Fruit fly (Drosophila melanogaster) whole organism, embryonic: ENCODE results near the gene CG14427.
A peak's percentile ranks its signal among the peaks of the same experiment; 100 is the strongest.

Experiments used
- Aef1 ChIP-seq: fragments of 200-800 bp; sonication (Bioruptor generic); IDR thresholded peaks from 3 replicates; pipeline ENCODE4 v1.3.6; 2022; ENCODE audit warnings: missing biosample characterization, missing genetic modification characterization
- Atf-2 ChIP-seq: fragments of 200-800 bp; sonication (Bioruptor generic); optimal IDR thresholded peaks from 2 replicates; lab custom pipeline; 2016; ENCODE audit warnings: missing biosample characterization, missing genetic modification characterization
- Awh ChIP-seq: fragments of 200-800 bp; sonication (Bioruptor generic); IDR thresholded peaks from 2 replicates; pipeline ENCODE4, ENCODE4 v1.3.6; 2022; ENCODE audit warnings: missing biosample characterization, missing genetic modification characterization
- B-H1 ChIP-seq: fragments of 200-800 bp; sonication (Bioruptor generic); IDR thresholded peaks from 3 replicates; pipeline ENCODE4 v1.3.6; 2022; ENCODE audit warnings: missing biosample characterization, missing genetic modification characterization
- Bdp1 ChIP-seq: fragments of 200-800 bp; sonication (Bioruptor generic); optimal IDR thresholded peaks from 3 replicates; lab custom pipeline; 2016; ENCODE audit warnings: missing biosample characterization, missing genetic modification characterization
- Bteb2 ChIP-seq: fragments of 200-800 bp; sonication (Bioruptor generic); optimal IDR thresholded peaks from 2 replicates; lab custom pipeline; 2016; ENCODE audit warnings: missing biosample characterization, missing genetic modification characterization
- CG11085 ChIP-seq: fragments of 200-800 bp; sonication (Bioruptor generic); IDR thresholded peaks from 2 replicates; pipeline ENCODE4 v1.3.6; 2022; ENCODE audit warnings: missing biosample characterization, missing genetic modification characterization
- CG11093 ChIP-seq: fragments of 200-800 bp; sonication (Bioruptor generic); IDR thresholded peaks from 3 replicates; pipeline ENCODE4 v1.3.6; 2022; ENCODE audit warnings: missing biosample characterization, missing genetic modification characterization
- CG12299 ChIP-seq: fragments of 200-800 bp; sonication (Bioruptor generic); optimal IDR thresholded peaks from 2 replicates; lab custom pipeline; 2018; ENCODE audit warnings: missing biosample characterization, mild to moderate bottlenecking, missing genetic modification characterization
- CG14050 ChIP-seq: fragments of 200-800 bp; sonication (Bioruptor generic); IDR thresholded peaks from 3 replicates; pipeline ENCODE4 v1.3.6; 2022; ENCODE audit warnings: missing biosample characterization, missing genetic modification characterization
- CG17568 ChIP-seq: fragments of 200-800 bp; sonication (Bioruptor generic); optimal IDR thresholded peaks from 2 replicates; lab custom pipeline; 2018; ENCODE audit warnings: missing biosample characterization, mild to moderate bottlenecking, missing genetic modification characterization, moderate library complexity
- CG17612 ChIP-seq: fragments of 200-800 bp; sonication (Bioruptor generic); IDR thresholded peaks from 2 replicates; pipeline ENCODE4 v1.3.6; 2022; ENCODE audit warnings: missing biosample characterization, missing genetic modification characterization
- CG18764 ChIP-seq: fragments of 200-800 bp; sonication (Bioruptor generic); optimal IDR thresholded peaks from 3 replicates; lab custom pipeline; 2016; ENCODE audit warnings: missing biosample characterization, missing genetic modification characterization
- CG34224 ChIP-seq: fragments of 200-800 bp; sonication (Bioruptor generic); IDR thresholded peaks from 3 replicates; pipeline ENCODE4 v1.3.6; 2022; ENCODE audit warnings: missing biosample characterization, missing genetic modification characterization; ENCODE audit not compliant: partially characterized antibody
- CG5180 ChIP-seq: fragments of 200-800 bp; sonication (Bioruptor generic); optimal IDR thresholded peaks from 3 replicates; lab custom pipeline; 2017; ENCODE audit warnings: missing biosample characterization, missing genetic modification characterization, mild to moderate bottlenecking, moderate library complexity, missing genetic modification reagents
- CG6813 ChIP-seq: fragments of 200-800 bp; sonication (Bioruptor generic); optimal IDR thresholded peaks from 2 replicates; lab custom pipeline; 2017; ENCODE audit warnings: missing biosample characterization, missing genetic modification characterization, mild to moderate bottlenecking, moderate library complexity, missing genetic modification reagents
- CG7357 ChIP-seq: fragments of 200-800 bp; sonication (Bioruptor generic); IDR thresholded peaks from 3 replicates; pipeline ENCODE4 v1.3.6; 2022; ENCODE audit warnings: missing biosample characterization, missing genetic modification characterization
- Camta ChIP-seq: fragments of 200-800 bp; sonication (Bioruptor generic); optimal IDR thresholded peaks from 2 replicates; lab custom pipeline; 2016; ENCODE audit warnings: missing biosample characterization, missing genetic modification characterization
- CrebB ChIP-seq: fragments of 200-800 bp; sonication (Bioruptor generic); optimal IDR thresholded peaks from 3 replicates; lab custom pipeline; 2018; ENCODE audit warnings: missing biosample characterization, mild to moderate bottlenecking, missing genetic modification characterization
- Eip74EF ChIP-seq, 2 experiments: fragments of 200-800 bp in 1 of 2; fragments of >200 bp in 1 of 2; sonication (Bioruptor generic) in 1 of 2; optimal IDR thresholded peaks; 2 replicates each; lab custom pipeline; 2017 to 2019; ENCODE audit warnings: missing biosample characterization in 2 of 2, missing genetic modification characterization in 2 of 2, mild to moderate bottlenecking in 1 of 2, moderate library complexity in 1 of 2
- Fer3 ChIP-seq: fragments of 200-800 bp; sonication (Bioruptor generic); optimal IDR thresholded peaks from 2 replicates; lab custom pipeline; 2018; ENCODE audit warnings: missing biosample characterization, mild to moderate bottlenecking, missing genetic modification characterization, moderate library complexity
- Med ChIP-seq: fragments of 200-800 bp; sonication (Bioruptor generic); peaks from one replicate; lab custom pipeline; 2016; ENCODE audit warnings: missing biosample characterization, missing genetic modification characterization, mild to moderate bottlenecking, inconsistent platforms, moderate library complexity
- Neu2 ChIP-seq: fragments of 200-800 bp; sonication (Bioruptor generic); optimal IDR thresholded peaks from 3 replicates; lab custom pipeline; 2016; ENCODE audit warnings: missing biosample characterization, missing genetic modification characterization, borderline replicate concordance
- Scr ChIP-seq: fragments of 200-800 bp; sonication (Bioruptor generic); IDR thresholded peaks from 2 replicates; pipeline ENCODE4 v1.3.6; 2022; ENCODE audit warnings: missing biosample characterization, missing genetic modification characterization; ENCODE audit not compliant: partially characterized antibody
- Six4 ChIP-seq: fragments of 200-800 bp; sonication (Bioruptor generic); optimal IDR thresholded peaks from 2 replicates; lab custom pipeline; 2016; ENCODE audit warnings: missing biosample characterization, missing genetic modification characterization
- Sry-β ChIP-seq: fragments of 200-800 bp; sonication (Bioruptor generic); optimal IDR thresholded peaks from 2 replicates; lab custom pipeline; 2018; ENCODE audit warnings: missing biosample characterization, mild to moderate bottlenecking, missing genetic modification characterization, moderate library complexity
- TFAM ChIP-seq: fragments of 200-800 bp; sonication (Bioruptor generic); optimal IDR thresholded peaks from 2 replicates; lab custom pipeline; 2017; ENCODE audit warnings: missing biosample characterization, missing genetic modification characterization, inconsistent platforms
- ap ChIP-seq: fragments of 200-800 bp; sonication (Bioruptor generic); IDR thresholded peaks from 2 replicates; pipeline ENCODE4 v1.3.6; 2022; ENCODE audit warnings: missing biosample characterization, missing genetic modification characterization
- ase ChIP-seq: fragments of 200-800 bp; sonication (Bioruptor generic); IDR thresholded peaks from 3 replicates; pipeline ENCODE4 v1.3.6; 2022; ENCODE audit warnings: missing biosample characterization, missing genetic modification characterization
- da ChIP-seq: fragments of 200-800 bp; sonication (Bioruptor generic); optimal IDR thresholded peaks from 2 replicates; lab custom pipeline; 2016; ENCODE audit warnings: missing biosample characterization, missing genetic modification characterization
- dpn ChIP-seq, 2 experiments: fragments of 200-800 bp; sonication (Bioruptor generic); optimal IDR thresholded peaks; 3 replicates each; lab custom pipeline; 2016; ENCODE audit warnings: missing biosample characterization in 2 of 2, missing genetic modification characterization in 2 of 2
- gcm2 ChIP-seq: fragments of 200-800 bp; sonication (Bioruptor generic); optimal IDR thresholded peaks from 2 replicates; lab custom pipeline; 2016; ENCODE audit warnings: missing biosample characterization, missing genetic modification characterization
- hth ChIP-seq: fragments of >200 bp; optimal IDR thresholded peaks from 2 replicates; lab custom pipeline; 2017; ENCODE audit warnings: inconsistent platforms
- insv ChIP-seq, 2 experiments: fragments of 200-800 bp; sonication (Bioruptor generic); optimal IDR thresholded peaks; 3 replicates each; lab custom pipeline; 2016 to 2018; ENCODE audit warnings: missing biosample characterization in 2 of 2, missing genetic modification characterization in 2 of 2
- knrl ChIP-seq: fragments of 200-800 bp; sonication (Bioruptor generic); IDR thresholded peaks from 3 replicates; pipeline ENCODE4 v1.3.6; 2022; ENCODE audit warnings: missing biosample characterization, missing genetic modification characterization; ENCODE audit not compliant: partially characterized antibody
- lilli ChIP-seq: fragments of 200-800 bp; sonication (Bioruptor generic); optimal IDR thresholded peaks from 3 replicates; lab custom pipeline; 2016; ENCODE audit warnings: missing biosample characterization, missing genetic modification characterization
- mld ChIP-seq: fragments of 200-800 bp; sonication (Bioruptor generic); IDR thresholded peaks from 3 replicates; pipeline ENCODE4 v1.3.6; 2022; ENCODE audit warnings: missing biosample characterization, missing genetic modification characterization; ENCODE audit not compliant: partially characterized antibody
- p53 ChIP-seq: fragments of 200-800 bp; sonication (Bioruptor generic); optimal IDR thresholded peaks from 2 replicates; lab custom pipeline; 2016; ENCODE audit warnings: missing biosample characterization, missing genetic modification characterization
- sd ChIP-seq: fragments of 200-800 bp; sonication (Bioruptor generic); optimal IDR thresholded peaks from 3 replicates; lab custom pipeline; 2018; ENCODE audit warnings: missing biosample characterization, mild to moderate bottlenecking, missing genetic modification characterization, moderate library complexity
- sens-2 ChIP-seq: fragments of 200-800 bp; sonication (Bioruptor generic); IDR thresholded peaks from 2 replicates; pipeline ENCODE4 v1.3.6; 2022; ENCODE audit warnings: missing biosample characterization, missing genetic modification characterization
- slp2 ChIP-seq: fragments of 200-800 bp; sonication (Bioruptor generic); optimal IDR thresholded peaks from 2 replicates; lab custom pipeline; 2016; ENCODE audit warnings: missing biosample characterization, missing genetic modification characterization
- ssp ChIP-seq: fragments of 200-800 bp; sonication (Bioruptor generic); IDR thresholded peaks from 2 replicates; pipeline ENCODE4 v1.3.6; 2022; ENCODE audit warnings: missing biosample characterization, missing genetic modification characterization
- stwl ChIP-seq: fragments of 200-800 bp; sonication (Bioruptor generic); optimal IDR thresholded peaks from 3 replicates; lab custom pipeline; 2018; ENCODE audit warnings: missing biosample characterization, mild to moderate bottlenecking, missing genetic modification characterization, moderate library complexity
- tll ChIP-seq, 2 experiments: fragments of 200-800 bp in 1 of 2; fragments of >200 bp in 1 of 2; sonication (Bioruptor generic) in 1 of 2; optimal IDR thresholded peaks; 2 replicates each; lab custom pipeline; 2017 to 2019; ENCODE audit warnings: missing biosample characterization in 2 of 2, missing genetic modification characterization in 2 of 2, mild to moderate bottlenecking in 1 of 2, moderate library complexity in 1 of 2
- trem ChIP-seq: fragments of 200-800 bp; optimal IDR thresholded peaks from 3 replicates; lab custom pipeline; 2019; ENCODE audit warnings: missing biosample characterization, mild to moderate bottlenecking, missing genetic modification characterization, moderate library complexity
- yki ChIP-seq: fragments of >200 bp; optimal IDR thresholded peaks from 3 replicates; lab custom pipeline; 2018
- zen2 ChIP-seq: fragments of 200-800 bp; sonication (Bioruptor generic); IDR thresholded peaks from 3 replicates; pipeline ENCODE4 v1.3.6; 2022; ENCODE audit warnings: missing biosample characterization, missing genetic modification characterization; ENCODE audit not compliant: partially characterized antibody
- zfh1 ChIP-seq: fragments of 200-800 bp; sonication (Bioruptor generic); IDR thresholded peaks from 3 replicates; pipeline ENCODE4 v1.3.6; 2022; ENCODE audit warnings: missing biosample characterization, missing genetic modification characterization

CG14427 gene

dm6 chrX:7013320-7014214 is 26.8 kb upstream of the CG14427 start, which contains the start of the genes CG3032 and CG4593 (continued):
- no peak for TF ChIP-seq da (GFP tag; lab: Kevin White, UChicago)
- peak; percentile 76 for TF ChIP-seq ssp
- TF ChIP-seq knrl (GFP tag; lab: Robert Waterston, UW): peak; percentile 28; the same call in 1 of the 3 replicates
- TF ChIP-seq sens-2 (GFP tag; lab: Robert Waterston, UW): peak; percentile 63
- no peak for TF ChIP-seq Neu2
- TF ChIP-seq trem (tag; lab: Kevin White, UChicago): peak; percentile 68
- TF ChIP-seq lilli: peak; percentile 89
- TF ChIP-seq Med (GFP tag; lab: Kevin White, UChicago): peak; percentile 95
- peak; percentile 79; the same call in 1 of the 3 replicates for TF ChIP-seq CG7357 (GFP tag; lab: Robert Waterston, UW)
- TF ChIP-seq CG11093 (GFP tag; lab: Robert Waterston, UW): peak; percentile 87
- TF ChIP-seq zen2 (GFP tag; lab: Robert Waterston, UW): no peak
- TF ChIP-seq sd (tag; lab: Kevin White, UChicago): peak; percentile 94
- peak; percentile 28; the same call in 1 of the 2 replicates for TF ChIP-seq CG17612 (GFP tag; lab: Robert Waterston, UW)
- TF ChIP-seq Bteb2: peak; percentile 72
- peak; percentile 87 to 98 for TF ChIP-seq insv (GFP tag; optimal IDR thresholded peaks at IDR 0.05; lab: Kevin White, UChicago)
- peak; percentile 41 for TF ChIP-seq stwl (tag; lab: Kevin White, UChicago)
- no peak for TF ChIP-seq p53 (GFP tag; lab: Kevin White, UChicago)
- TF ChIP-seq B-H1 (GFP tag; lab: Robert Waterston, UW): peak; percentile 91
- peak; percentile 53 for TF ChIP-seq Camta (GFP tag; lab: Kevin White, UChicago)
- no peak for TF ChIP-seq mld
- peak; percentile 59 for TF ChIP-seq CG18764 (GFP tag; lab: Kevin White, UChicago)
- peak; percentile 85 for TF ChIP-seq Awh (GFP tag; lab: Robert Waterston, UW)
- TF ChIP-seq hth (lab: Kevin White, UChicago): no peak
- peak; percentile 76 to 84 for TF ChIP-seq dpn (GFP tag; optimal IDR thresholded peaks at IDR 0.05; lab: Kevin White, UChicago)
- peak in 1 of 2 experiments; percentile 0 for TF ChIP-seq Eip74EF (GFP tag; optimal IDR thresholded peaks at IDR 0.05; lab: Kevin White, UChicago)
- TF ChIP-seq ap (GFP tag; lab: Robert Waterston, UW): peak; percentile 66
- peak; percentile 30 for TF ChIP-seq CG6813
- TF ChIP-seq Aef1 (GFP tag; lab: Robert Waterston, UW): peak; percentile 92
- peak; percentile 54 for TF ChIP-seq gcm2
- peak; percentile 88 for TF ChIP-seq zfh1
- 0 out of 2 replicates have a peak, but pooled peaks have one; percentile 17 for TF ChIP-seq Scr (GFP tag; lab: Robert Waterston, UW)
- TF ChIP-seq CrebB: peak; percentile 65
- TF ChIP-seq TFAM (GFP tag; lab: Kevin White, UChicago): no peak
- TF ChIP-seq Six4 (GFP tag; lab: Kevin White, UChicago): peak; percentile 55
- TF ChIP-seq slp2 (GFP tag; lab: Kevin White, UChicago): peak; percentile 47
- peak; percentile 86 for TF ChIP-seq ase
- peak; percentile 92 for TF ChIP-seq CG11085 (GFP tag; lab: Robert Waterston, UW)
- TF ChIP-seq CG5180 (GFP tag; lab: Kevin White, UChicago): no peak
- TF ChIP-seq Sry-β (GFP tag; lab: Kevin White, UChicago): no peak
- peak; percentile 44 for TF ChIP-seq Atf-2 (GFP tag; lab: Kevin White, UChicago)
- TF ChIP-seq CG34224 (GFP tag; lab: Robert Waterston, UW): no peak
- TF ChIP-seq CG14050 (GFP tag; lab: Robert Waterston, UW): peak; percentile 83
- TF ChIP-seq CG12299 (tag; lab: Kevin White, UChicago): peak; percentile 62
- no peak for TF ChIP-seq tll (GFP tag; optimal IDR thresholded peaks at IDR 0.05; lab: Kevin White, UChicago)
- TF ChIP-seq Bdp1 (GFP tag; lab: Kevin White, UChicago): peak; percentile 40
- peak; percentile 69 for TF ChIP-seq CG17568 (GFP tag; lab: Kevin White, UChicago)
- peak; percentile 82 for TF ChIP-seq Fer3 (tag; lab: Kevin White, UChicago)
- no peak for TF ChIP-seq yki (lab: Kevin White, UChicago)
